Worm (Caenorhabditis elegans) whole organism, L2 larva: ENCODE results near the gene F11C7.2.

ENCODE experiments used
- C34F6.9 ChIP-seq: fragments of 150-350 bp; optimal IDR thresholded peaks from 2 replicates; lab custom pipeline; 2014; ENCODE audit warnings: missing biosample characterization, missing genetic modification characterization
- F13H6.1 ChIP-seq: sonication (generic microtip); optimal IDR thresholded peaks from 2 replicates; lab custom pipeline; 2016; ENCODE audit warnings: missing genetic modification characterization, missing compliant biosample characterization
- ZK546.5 ChIP-seq: sonication (generic microtip); optimal IDR thresholded peaks from 2 replicates; lab custom pipeline; 2017; ENCODE audit warnings: missing biosample characterization, missing genetic modification characterization
- alr-1 ChIP-seq: fragments of 150-350 bp; optimal IDR thresholded peaks from 2 replicates; lab custom pipeline; 2014; ENCODE audit warnings: missing biosample characterization, missing genetic modification characterization
- aly-2 ChIP-seq: fragments of 150-350 bp; optimal IDR thresholded peaks from 2 replicates; lab custom pipeline; 2014; ENCODE audit warnings: missing biosample characterization, missing genetic modification characterization
- ama-1 ChIP-seq: fragments of 150-350 bp; optimal IDR thresholded peaks from 2 replicates; lab custom pipeline; 2018; ENCODE audit warnings: inconsistent platforms
- blmp-1 ChIP-seq: sonication (generic microtip); optimal IDR thresholded peaks from 2 replicates; lab custom pipeline; 2017; ENCODE audit warnings: missing genetic modification characterization, mild to moderate bottlenecking, missing compliant biosample characterization, antibody characterized with exemption, moderate library complexity; ENCODE audit not compliant: insufficient read depth
- ceh-16 ChIP-seq: fragments of 150-350 bp; optimal IDR thresholded peaks from 2 replicates; lab custom pipeline; 2014; ENCODE audit warnings: missing biosample characterization, missing genetic modification characterization
- ceh-82 ChIP-seq: fragments of 150-350 bp; optimal IDR thresholded peaks from 2 replicates; lab custom pipeline; 2014; ENCODE audit warnings: missing biosample characterization, missing genetic modification characterization
- crh-2 ChIP-seq: sonication (generic microtip); optimal IDR thresholded peaks from 2 replicates; lab custom pipeline; 2017; ENCODE audit warnings: missing biosample characterization, missing genetic modification characterization
- dmd-4 ChIP-seq: sonication (generic microtip); optimal IDR thresholded peaks from 2 replicates; lab custom pipeline; 2017; ENCODE audit warnings: missing biosample characterization, missing genetic modification characterization
- egl-27 ChIP-seq: sonication (generic microtip); optimal IDR thresholded peaks from 3 replicates; lab custom pipeline; 2017; ENCODE audit warnings: missing biosample characterization, missing genetic modification reagents, missing genetic modification characterization
- elt-3 ChIP-seq: sonication (generic microtip); optimal IDR thresholded peaks from 2 replicates; lab custom pipeline; 2017; ENCODE audit warnings: missing biosample characterization, missing genetic modification characterization
- gmeb-1 ChIP-seq: fragments of 150-350 bp; optimal IDR thresholded peaks from 2 replicates; lab custom pipeline; 2014; ENCODE audit warnings: missing biosample characterization, missing genetic modification characterization
- lin-11 ChIP-seq: fragments of 150-350 bp; sonication (generic microtip); optimal IDR thresholded peaks from 2 replicates; lab custom pipeline; 2014; ENCODE audit warnings: missing biosample characterization, missing genetic modification characterization, inconsistent platforms, mixed read lengths
- lin-13 ChIP-seq: fragments of 150-350 bp; optimal IDR thresholded peaks from 2 replicates; lab custom pipeline; 2014; ENCODE audit warnings: missing biosample characterization, missing genetic modification reagents, missing genetic modification characterization
- lin-39 ChIP-seq: fragments of 150-350 bp; optimal IDR thresholded peaks from 2 replicates; lab custom pipeline; 2014; ENCODE audit warnings: missing biosample characterization, missing genetic modification reagents, missing genetic modification characterization
- lsy-2 ChIP-seq, 2 experiments: fragments of 150-350 bp in 1 of 2; sonication (generic microtip) in 1 of 2; optimal IDR thresholded peaks; 2 replicates each; lab custom pipeline; 2014 to 2017; ENCODE audit warnings: missing biosample characterization in 2 of 2, missing genetic modification characterization in 2 of 2
- mab-5 ChIP-seq: fragments of 150-350 bp; optimal IDR thresholded peaks from 2 replicates; lab custom pipeline; 2014; ENCODE audit warnings: missing biosample characterization, missing genetic modification characterization
- mbf-1 ChIP-seq: sonication (generic microtip); optimal IDR thresholded peaks from 2 replicates; lab custom pipeline; 2017; ENCODE audit warnings: missing biosample characterization, missing genetic modification characterization
- mdl-1 ChIP-seq, 2 experiments: fragments of 150-350 bp in 1 of 2; sonication (generic microtip) in 1 of 2; optimal IDR thresholded peaks; 2 replicates each; lab custom pipeline; 2017; ENCODE audit warnings: missing biosample characterization in 2 of 2, missing genetic modification characterization in 2 of 2
- nhr-10 ChIP-seq: sonication (generic microtip); optimal IDR thresholded peaks from 2 replicates; lab custom pipeline; 2017; ENCODE audit warnings: missing biosample characterization, missing genetic modification characterization
- nhr-11 ChIP-seq: fragments of 150-350 bp; optimal IDR thresholded peaks from 2 replicates; lab custom pipeline; 2014; ENCODE audit warnings: missing biosample characterization, missing genetic modification characterization
- nhr-12 ChIP-seq: fragments of 150-350 bp; optimal IDR thresholded peaks from 2 replicates; lab custom pipeline; 2014; ENCODE audit warnings: missing biosample characterization, missing genetic modification characterization
- nhr-129 ChIP-seq: fragments of 150-350 bp; optimal IDR thresholded peaks from 2 replicates; lab custom pipeline; 2014; ENCODE audit warnings: missing biosample characterization, missing genetic modification characterization
- nhr-21 ChIP-seq: fragments of 150-350 bp; optimal IDR thresholded peaks from 2 replicates; lab custom pipeline; 2014; ENCODE audit warnings: missing biosample characterization, missing genetic modification characterization
- nhr-23 ChIP-seq: fragments of 150-350 bp; optimal IDR thresholded peaks from 2 replicates; lab custom pipeline; 2014; ENCODE audit warnings: missing biosample characterization, missing genetic modification reagents, missing genetic modification characterization
- nhr-237 ChIP-seq: fragments of 150-350 bp; optimal IDR thresholded peaks from 2 replicates; lab custom pipeline; 2014; ENCODE audit warnings: missing biosample characterization, missing genetic modification characterization
- nhr-6 ChIP-seq: fragments of 150-350 bp; optimal IDR thresholded peaks from 2 replicates; lab custom pipeline; 2014; ENCODE audit warnings: missing biosample characterization, missing genetic modification characterization
- nhr-77 ChIP-seq: fragments of 150-350 bp; optimal IDR thresholded peaks from 2 replicates; lab custom pipeline; 2014; ENCODE audit warnings: missing biosample characterization, missing genetic modification characterization
- sem-4 ChIP-seq: fragments of 150-350 bp; optimal IDR thresholded peaks from 2 replicates; lab custom pipeline; 2014; ENCODE audit warnings: missing biosample characterization, missing genetic modification reagents, missing genetic modification characterization
- skn-1 ChIP-seq: sonication (generic microtip); optimal IDR thresholded peaks from 2 replicates; lab custom pipeline; 2017; ENCODE audit warnings: missing biosample characterization, missing genetic modification characterization
- sma-3 ChIP-seq: sonication (generic microtip); optimal IDR thresholded peaks from 2 replicates; lab custom pipeline; 2016; ENCODE audit warnings: missing genetic modification reagents, missing genetic modification characterization, missing compliant biosample characterization
- sma-9 ChIP-seq, 2 experiments: fragments of 150-350 bp in 1 of 2; sonication (generic microtip) in 1 of 2; optimal IDR thresholded peaks; 2 replicates each; lab custom pipeline; 2014 to 2016; ENCODE audit warnings: missing genetic modification characterization in 2 of 2, mild to moderate bottlenecking in 1 of 2, missing biosample characterization in 1 of 2, missing compliant biosample characterization in 1 of 2, missing genetic modification reagents in 1 of 2, moderate library complexity in 1 of 2
- snpc-4 ChIP-seq: fragments of 150-350 bp; optimal IDR thresholded peaks from 2 replicates; lab custom pipeline; 2014; ENCODE audit warnings: missing biosample characterization, missing genetic modification characterization
- unc-39 ChIP-seq: fragments of 150-350 bp; optimal IDR thresholded peaks from 2 replicates; lab custom pipeline; 2014; ENCODE audit warnings: missing biosample characterization, missing genetic modification characterization
- unc-55 ChIP-seq: fragments of 150-350 bp; sonication (generic microtip); optimal IDR thresholded peaks from 3 replicates; lab custom pipeline; 2014; ENCODE audit warnings: missing biosample characterization, missing genetic modification reagents, missing genetic modification characterization
- zag-1 ChIP-seq: fragments of 150-350 bp; optimal IDR thresholded peaks from 2 replicates; lab custom pipeline; 2014; ENCODE audit warnings: missing biosample characterization, missing genetic modification characterization
- ztf-1 ChIP-seq: fragments of 200-800 bp; sonication (Bioruptor generic); conservative IDR thresholded peaks from 2 replicates; pipeline ENCODE4 v1.3.6; 2022; ENCODE audit warnings: missing genetic modification characterization, missing compliant biosample characterization
- ztf-11 ChIP-seq: sonication (generic microtip); optimal IDR thresholded peaks from 2 replicates; lab custom pipeline; 2017; ENCODE audit warnings: missing biosample characterization, missing genetic modification characterization

The F11C7.2 gene

DNA sequence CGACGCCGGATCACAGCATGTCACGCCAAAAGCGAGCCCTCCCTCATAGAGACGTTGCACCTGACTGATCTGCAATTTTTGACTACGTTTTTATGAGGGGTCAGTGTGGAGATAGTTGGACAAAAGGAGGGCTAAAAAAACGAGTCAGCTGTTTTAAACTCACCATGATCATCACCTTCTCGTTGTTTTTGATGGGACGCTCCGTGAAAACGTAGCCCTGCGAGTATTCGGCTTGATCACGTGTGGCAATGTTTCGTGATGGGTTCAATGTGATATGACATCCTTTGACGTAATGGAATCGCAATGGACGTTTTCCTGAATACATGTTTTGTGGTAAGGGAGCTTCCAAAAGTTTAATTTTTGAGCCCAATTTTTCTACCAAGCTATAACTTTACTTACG, 11.5 kb upstream of the F11C7.2 start:
- TF ChIP-seq nhr-129 (peak; percentile 83), nhr-6 (tag; lab: Kevin White, UChicago) (no peak)

DNA sequence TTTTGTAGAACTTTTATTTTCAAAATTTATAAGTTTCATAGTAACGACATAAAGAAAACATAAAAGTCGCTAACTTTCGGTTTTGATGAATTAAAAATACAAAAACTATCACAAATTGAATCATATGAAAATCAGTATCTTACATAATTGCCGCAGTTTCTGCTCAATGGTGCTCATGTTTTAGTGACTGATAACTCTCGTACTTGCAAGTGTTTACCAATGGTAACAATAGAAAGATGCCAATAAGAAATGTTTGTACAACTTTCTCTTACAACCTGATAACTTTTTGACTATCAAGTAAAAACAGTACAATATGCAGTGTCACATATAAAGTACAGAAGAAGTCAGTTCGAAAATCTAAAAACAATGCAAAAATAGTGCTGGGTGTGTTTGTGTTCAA, 10.5 kb upstream of the F11C7.2 start:
- TF ChIP-seq ceh-82 (tag; lab: Kevin White, UChicago): no peak
- no peak for TF ChIP-seq ztf-11 (tag; lab: Kevin White, UChicago)
- no peak for TF ChIP-seq snpc-4
- no peak for TF ChIP-seq aly-2 (tag; lab: Kevin White, UChicago)
- no peak for TF ChIP-seq F13H6.1 (tag; lab: Kevin White, UChicago)
- TF ChIP-seq mbf-1 (tag; lab: Kevin White, UChicago): no peak
- TF ChIP-seq ama-1 (lab: Kevin White, UChicago): no peak
- no peak for TF ChIP-seq egl-27 (tag; lab: Kevin White, UChicago)
- TF ChIP-seq nhr-129: no peak
- TF ChIP-seq lsy-2 (tag; optimal IDR thresholded peaks at IDR 0.05; lab: Kevin White, UChicago): no peak
- TF ChIP-seq mdl-1 (tag; optimal IDR thresholded peaks at IDR 0.05; lab: Kevin White, UChicago): no peak
- no peak for TF ChIP-seq lin-39 (tag; lab: Kevin White, UChicago)
- no peak for TF ChIP-seq zag-1 (tag; lab: Kevin White, UChicago)
- no peak for TF ChIP-seq nhr-77 (tag; lab: Kevin White, UChicago)
- no peak for TF ChIP-seq alr-1 (tag; lab: Kevin White, UChicago)

DNA sequence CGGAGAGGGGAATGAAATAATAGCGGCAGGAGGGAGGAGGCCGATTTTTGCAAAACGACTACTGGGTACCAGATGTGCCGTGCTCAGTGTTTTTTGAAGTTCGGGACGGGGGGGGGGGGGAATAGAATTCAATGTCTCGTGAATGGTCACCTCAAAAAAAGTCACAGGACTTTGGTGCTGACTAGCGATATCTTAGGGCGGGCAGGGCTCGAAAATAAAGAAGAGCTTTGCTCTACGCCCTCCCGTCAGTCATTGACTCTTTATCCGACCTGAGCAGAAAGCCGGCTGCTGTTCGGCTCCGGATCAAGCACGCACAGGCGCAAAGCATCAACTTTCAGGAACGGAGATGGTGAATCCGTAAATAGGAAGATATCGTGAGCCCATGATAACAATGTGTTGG, 6.1 kb upstream of the F11C7.2 start:
- TF ChIP-seq nhr-21 (tag; lab: Kevin White, UChicago): no peak
- no peak for TF ChIP-seq C34F6.9
- TF ChIP-seq sma-9 (GFP tag; optimal IDR thresholded peaks at IDR 0.05; lab: Kevin White, UChicago): no peak
- no peak for TF ChIP-seq sma-9 (tag; optimal IDR thresholded peaks at IDR 0.05; lab: Kevin White, UChicago)
- TF ChIP-seq ZK546.5 (tag; lab: Kevin White, UChicago): no peak
- TF ChIP-seq nhr-10 (tag; lab: Kevin White, UChicago): no peak
- no peak for TF ChIP-seq unc-39 (tag; lab: Kevin White, UChicago)
- no peak for TF ChIP-seq mdl-1 (tag; optimal IDR thresholded peaks at IDR 0.05; lab: Kevin White, UChicago)
- TF ChIP-seq dmd-4 (tag; lab: Kevin White, UChicago): no peak
- TF ChIP-seq zag-1 (tag; lab: Kevin White, UChicago): no peak
- no peak for TF ChIP-seq gmeb-1 (tag; lab: Kevin White, UChicago)
- no peak for TF ChIP-seq mbf-1 (tag; lab: Kevin White, UChicago)

DNA sequence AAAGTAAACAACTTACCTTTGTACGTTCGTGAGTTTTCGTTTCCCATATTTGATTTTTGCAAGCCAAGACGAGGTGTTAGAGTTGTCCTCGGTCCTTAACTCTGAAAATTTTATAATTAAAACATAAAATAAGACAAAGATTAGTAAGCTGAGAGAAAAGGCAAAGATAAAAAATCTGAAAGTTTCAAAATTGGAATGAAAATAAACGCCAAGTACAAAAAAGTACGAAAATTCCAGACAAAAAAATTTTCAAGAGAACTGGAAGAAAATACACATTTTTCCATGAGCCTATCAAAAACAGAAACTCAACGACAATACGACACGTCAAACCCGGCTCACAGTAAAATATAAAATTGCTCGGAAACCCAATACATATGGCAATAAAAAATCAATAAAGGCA, 5.1 kb upstream of the F11C7.2 start, which contains the start of gene F10D7.5:
F10D7.5 (minus strand) TSS at position 101 of the 400 bp plus-strand sequence.
- TF ChIP-seq nhr-77 (tag; lab: Kevin White, UChicago) (no peak), ztf-11 (tag; lab: Kevin White, UChicago) (no peak), lin-11 (no peak), egl-27 (tag; lab: Kevin White, UChicago) (no peak), mbf-1 (tag; lab: Kevin White, UChicago) (no peak), sma-3 (GFP tag; lab: Kevin White, UChicago) (no peak), crh-2 (tag; lab: Kevin White, UChicago) (no peak), lsy-2 (tag; optimal IDR thresholded peaks at IDR 0.05; lab: Kevin White, UChicago) (no peak), nhr-6 (tag; lab: Kevin White, UChicago) (no peak), ceh-16 (tag; lab: Kevin White, UChicago) (no peak), ZK546.5 (tag; lab: Kevin White, UChicago) (no peak), C34F6.9 (no peak), mdl-1 (tag; optimal IDR thresholded peaks at IDR 0.05; lab: Kevin White, UChicago) (no peak), lin-13 (GFP tag; lab: Kevin White, UChicago) (no peak), nhr-21 (tag; lab: Kevin White, UChicago) (no peak), gmeb-1 (tag; lab: Kevin White, UChicago) (no peak)
- TF ChIP-seq, all 48 proteins: peak for 0

DNA sequence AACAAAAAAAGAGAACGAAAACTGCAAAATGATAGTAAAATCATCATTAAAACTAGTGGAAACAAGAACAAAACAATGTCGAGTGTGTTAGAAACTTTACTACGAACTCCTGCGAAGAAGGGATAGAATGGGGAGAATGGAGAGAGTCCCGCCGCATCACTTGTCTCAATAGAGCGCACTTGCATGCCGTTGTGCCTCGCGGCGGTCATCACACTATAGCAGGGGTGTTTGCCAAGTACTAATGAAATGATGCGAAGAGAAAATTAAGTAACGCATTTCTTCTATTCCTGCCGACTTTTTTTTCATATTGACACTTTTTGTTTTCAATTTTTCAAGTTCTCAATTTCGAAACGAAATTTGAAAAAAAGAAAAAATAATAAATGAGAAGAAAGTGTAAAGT, 4.4 kb upstream of the F11C7.2 start:
- TF ChIP-seq ceh-16 (tag; lab: Kevin White, UChicago): peak; percentile 1
- no peak for TF ChIP-seq nhr-12 (tag; lab: Kevin White, UChicago)
- TF ChIP-seq unc-55: peak; percentile 86
- no peak for TF ChIP-seq unc-39 (tag; lab: Kevin White, UChicago)
- peak in 1 of 2 experiments; percentile 24 for TF ChIP-seq mdl-1 (tag; optimal IDR thresholded peaks at IDR 0.05; lab: Kevin White, UChicago)
- no peak for TF ChIP-seq nhr-11 (tag; lab: Kevin White, UChicago)
- TF ChIP-seq lsy-2 (tag; optimal IDR thresholded peaks at IDR 0.05; lab: Kevin White, UChicago): peak; percentile 35 to 75
- TF ChIP-seq nhr-6 (tag; lab: Kevin White, UChicago): peak; percentile 25
- no peak for TF ChIP-seq elt-3 (tag; lab: Kevin White, UChicago)
- TF ChIP-seq skn-1 (tag; lab: Kevin White, UChicago): no peak
- TF ChIP-seq nhr-23 (tag; lab: Kevin White, UChicago): no peak
- peak; percentile 42 for TF ChIP-seq zag-1 (tag; lab: Kevin White, UChicago)
- no peak for TF ChIP-seq egl-27 (tag; lab: Kevin White, UChicago)
- no peak for TF ChIP-seq mbf-1 (tag; lab: Kevin White, UChicago)
- no peak for TF ChIP-seq ceh-82 (tag; lab: Kevin White, UChicago)
- peak; percentile 26 for TF ChIP-seq blmp-1 (tag; lab: Kevin White, UChicago)
- TF ChIP-seq aly-2 (tag; lab: Kevin White, UChicago): no peak
- TF ChIP-seq snpc-4: peak; percentile 39
- no peak for TF ChIP-seq ztf-11 (tag; lab: Kevin White, UChicago)
- peak; percentile 71 for TF ChIP-seq sem-4 (tag; lab: Kevin White, UChicago)
- TF ChIP-seq mab-5: peak; percentile 49
- peak; percentile 65 for TF ChIP-seq lin-11
- no peak for TF ChIP-seq ama-1 (lab: Kevin White, UChicago)
- peak; percentile 78 for TF ChIP-seq crh-2 (tag; lab: Kevin White, UChicago)
- no peak for TF ChIP-seq ZK546.5 (tag; lab: Kevin White, UChicago)
- TF ChIP-seq nhr-237 (tag; lab: Kevin White, UChicago): no peak
- TF ChIP-seq ztf-1 (GFP tag; lab: Robert Waterston, UW): no peak
- peak; percentile 80 for TF ChIP-seq sma-3 (GFP tag; lab: Kevin White, UChicago)
